Worm (Caenorhabditis elegans) whole organism, L4/young adult: Measurements from ENCODE around the gene T21B10.3.

Experiments
- W03F9.2 ChIP-seq: fragments of 150-350 bp; optimal IDR thresholded peaks from 2 replicates; lab custom pipeline; 2014; ENCODE audit warnings: missing biosample characterization, missing genetic modification characterization
- him-1 ChIP-seq: sonication (generic microtip); optimal IDR thresholded peaks from 2 replicates; lab custom pipeline; 2016; ENCODE audit warnings: missing genotype, missing genetic modification reagents, missing genetic modification characterization, missing compliant biosample characterization

- no peak for TF ChIP-seq him-1 (tag; lab: Kevin White, UChicago)
- no peak for TF ChIP-seq W03F9.2 (tag; lab: Kevin White, UChicago)
These were observed 43.7 kb upstream of the T21B10.3 start for ce11 chrII:8890530-8890929.
